Fruit fly (Drosophila melanogaster) whole organism, prepupa: Measurements from ENCODE around the gene CG16965.

Experiments
- Blimp-1 ChIP-seq: fragments of 200-800 bp; sonication (Bioruptor generic); optimal IDR thresholded peaks from 3 replicates; lab custom pipeline; 2017; ENCODE audit warnings: missing biosample characterization, missing genetic modification characterization, mild to moderate bottlenecking, moderate library complexity, missing genetic modification reagents
- CG10669 ChIP-seq: fragments of 200-800 bp; sonication (Bioruptor generic); optimal IDR thresholded peaks from 3 replicates; lab custom pipeline; 2018; ENCODE audit warnings: missing biosample characterization, mild to moderate bottlenecking, missing genetic modification characterization, moderate library complexity
- CG11294 ChIP-seq: fragments of 200-800 bp; sonication (Bioruptor generic); IDR thresholded peaks from 2 replicates; pipeline ENCODE4 v1.3.6; 2022; ENCODE audit warnings: missing biosample characterization, missing genetic modification characterization
- CG11902 ChIP-seq: fragments of 200-800 bp; sonication (Bioruptor generic); optimal IDR thresholded peaks from 3 replicates; lab custom pipeline; 2016; ENCODE audit warnings: missing biosample characterization, missing genetic modification characterization
- CG1621 ChIP-seq: fragments of 200-800 bp; sonication (Bioruptor generic); optimal IDR thresholded peaks from 3 replicates; lab custom pipeline; 2018; ENCODE audit warnings: missing biosample characterization, mild to moderate bottlenecking, missing genetic modification characterization
- CG34406 ChIP-seq: fragments of 200-800 bp; sonication (Bioruptor generic); optimal IDR thresholded peaks from 3 replicates; lab custom pipeline; 2016; ENCODE audit warnings: missing biosample characterization, missing genetic modification characterization
- CG3919 ChIP-seq: fragments of 200-800 bp; sonication (Bioruptor generic); optimal IDR thresholded peaks from 3 replicates; lab custom pipeline; 2016; ENCODE audit warnings: missing biosample characterization, missing genetic modification characterization
- CG4318 ChIP-seq: fragments of 200-800 bp; sonication (Bioruptor generic); optimal IDR thresholded peaks from 3 replicates; lab custom pipeline; 2017; ENCODE audit warnings: missing biosample characterization, mild to moderate bottlenecking, missing genetic modification characterization
- CG6163 ChIP-seq: fragments of 200-800 bp; sonication (Bioruptor generic); IDR thresholded peaks from 3 replicates; pipeline ENCODE4 v1.3.6; 2022; ENCODE audit warnings: missing biosample characterization, missing genetic modification characterization
- CG6276 ChIP-seq: fragments of 200-800 bp; sonication (Bioruptor generic); optimal IDR thresholded peaks from 2 replicates; lab custom pipeline; 2017; ENCODE audit warnings: missing biosample characterization, mild to moderate bottlenecking, missing genetic modification characterization
- CG6792 ChIP-seq: fragments of 200-800 bp; sonication (Bioruptor generic); optimal IDR thresholded peaks from 3 replicates; lab custom pipeline; 2016; ENCODE audit warnings: missing biosample characterization, missing genetic modification characterization
- CG6808 ChIP-seq: fragments of 200-800 bp; sonication (Bioruptor generic); optimal IDR thresholded peaks from 3 replicates; lab custom pipeline; 2017; ENCODE audit warnings: missing biosample characterization, missing genetic modification characterization, mild to moderate bottlenecking, moderate library complexity, missing genetic modification reagents
- CG7368 ChIP-seq: fragments of 200-800 bp; sonication (Bioruptor generic); optimal IDR thresholded peaks from 3 replicates; lab custom pipeline; 2016; ENCODE audit warnings: missing biosample characterization, missing genetic modification characterization
- CG8119 ChIP-seq: fragments of 200-800 bp; sonication (Bioruptor generic); IDR thresholded peaks from 3 replicates; pipeline ENCODE4 v1.3.6; 2022; ENCODE audit warnings: missing biosample characterization, missing genetic modification characterization
- CG9139 ChIP-seq: fragments of 200-800 bp; sonication (Bioruptor generic); optimal IDR thresholded peaks from 3 replicates; lab custom pipeline; 2017; ENCODE audit warnings: missing biosample characterization, mild to moderate bottlenecking, missing genetic modification characterization
- Eip75B ChIP-seq: fragments of 200-800 bp; sonication (Bioruptor generic); optimal IDR thresholded peaks from 3 replicates; lab custom pipeline; 2016; ENCODE audit warnings: missing biosample characterization, missing genetic modification characterization
- Eip78C ChIP-seq: fragments of 200-800 bp; sonication (Bioruptor generic); peaks from one replicate; lab custom pipeline; 2016; ENCODE audit warnings: missing biosample characterization, missing genetic modification characterization
- Eip93F ChIP-seq: fragments of 200-800 bp; sonication (Bioruptor generic); optimal IDR thresholded peaks from 2 replicates; lab custom pipeline; 2016; ENCODE audit warnings: missing biosample characterization, mild to moderate bottlenecking, missing genetic modification characterization
- Ets21C ChIP-seq: fragments of 200-800 bp; sonication (Bioruptor generic); optimal IDR thresholded peaks from 3 replicates; lab custom pipeline; 2016; ENCODE audit warnings: missing biosample characterization, missing genetic modification characterization
- Ets96B ChIP-seq: fragments of 200-800 bp; optimal IDR thresholded peaks from 2 replicates; lab custom pipeline; 2019; ENCODE audit warnings: missing biosample characterization, mild to moderate bottlenecking, missing genetic modification characterization, moderate library complexity
- Gug ChIP-seq: fragments of 200-800 bp; sonication (Bioruptor generic); IDR thresholded peaks from 2 replicates; pipeline ENCODE4 v1.3.6; 2022; ENCODE audit warnings: missing biosample characterization, missing genetic modification characterization
- Hr38 ChIP-seq: sonication (Bioruptor generic); optimal IDR thresholded peaks from 2 replicates; lab custom pipeline; 2016; ENCODE audit warnings: missing biosample characterization, missing genetic modification characterization
- Hr39 ChIP-seq: fragments of 200-800 bp; sonication (Bioruptor generic); optimal IDR thresholded peaks from 2 replicates; lab custom pipeline; 2016; ENCODE audit warnings: missing biosample characterization, missing genetic modification characterization
- Hr4 ChIP-seq: fragments of 200-800 bp; sonication (Bioruptor generic); optimal IDR thresholded peaks from 3 replicates; lab custom pipeline; 2016; ENCODE audit warnings: missing biosample characterization, missing genetic modification characterization
- Lpt ChIP-seq: fragments of 200-800 bp; sonication (Bioruptor generic); optimal IDR thresholded peaks from 3 replicates; lab custom pipeline; 2016; ENCODE audit warnings: missing biosample characterization, missing genetic modification characterization
- Met ChIP-seq: fragments of 200-800 bp; sonication (Bioruptor generic); optimal IDR thresholded peaks from 3 replicates; lab custom pipeline; 2016; ENCODE audit warnings: missing biosample characterization, missing genetic modification characterization
- OdsH ChIP-seq: fragments of 200-800 bp; sonication (Bioruptor generic); optimal IDR thresholded peaks from 3 replicates; lab custom pipeline; 2016; ENCODE audit warnings: missing biosample characterization, missing genetic modification characterization
- Smox ChIP-seq: fragments of 200-800 bp; sonication (Bioruptor generic); optimal IDR thresholded peaks from 3 replicates; lab custom pipeline; 2016; ENCODE audit warnings: missing biosample characterization, missing genetic modification characterization
- Sox102F ChIP-seq: fragments of 200-800 bp; sonication (Bioruptor generic); optimal IDR thresholded peaks from 2 replicates; lab custom pipeline; 2016; ENCODE audit warnings: missing biosample characterization, mild to moderate bottlenecking, missing genetic modification characterization
- Sox14 ChIP-seq: fragments of 200-800 bp; sonication (Bioruptor generic); optimal IDR thresholded peaks from 3 replicates; lab custom pipeline; 2016; ENCODE audit warnings: missing biosample characterization, missing genetic modification characterization
- Sox15 ChIP-seq: fragments of 200-800 bp; sonication (Bioruptor generic); optimal IDR thresholded peaks from 3 replicates; lab custom pipeline; 2016; ENCODE audit warnings: missing biosample characterization, missing genetic modification characterization
- achi ChIP-seq: fragments of 200-800 bp; sonication (Bioruptor generic); optimal IDR thresholded peaks from 3 replicates; lab custom pipeline; 2016; ENCODE audit warnings: missing biosample characterization, missing genetic modification characterization
- cyc ChIP-seq: fragments of 200-800 bp; sonication (Bioruptor generic); optimal IDR thresholded peaks from 3 replicates; lab custom pipeline; 2016; ENCODE audit warnings: missing biosample characterization, missing genetic modification characterization
- dsx ChIP-seq: fragments of 200-800 bp; optimal IDR thresholded peaks from 3 replicates; lab custom pipeline; 2019; ENCODE audit warnings: missing biosample characterization, mild to moderate bottlenecking, missing genetic modification characterization, moderate library complexity; ENCODE audit not compliant: poor library complexity, severe bottlenecking
- esn ChIP-seq: fragments of 200-800 bp; sonication (Bioruptor generic); optimal IDR thresholded peaks from 2 replicates; lab custom pipeline; 2016; ENCODE audit warnings: missing biosample characterization, mild to moderate bottlenecking, missing genetic modification characterization, moderate library complexity
- fd59A ChIP-seq: fragments of 200-800 bp; sonication (Bioruptor generic); optimal IDR thresholded peaks from 2 replicates; lab custom pipeline; 2017; ENCODE audit warnings: missing biosample characterization, mild to moderate bottlenecking, missing genetic modification characterization, missing genetic modification reagents
- fd85E ChIP-seq: fragments of 200-800 bp; sonication (Bioruptor generic); optimal IDR thresholded peaks from 3 replicates; lab custom pipeline; 2016; ENCODE audit warnings: missing biosample characterization, missing genetic modification characterization
- fkh ChIP-seq: fragments of 200-800 bp; sonication (Bioruptor generic); optimal IDR thresholded peaks from 3 replicates; lab custom pipeline; 2017; ENCODE audit warnings: missing biosample characterization, mild to moderate bottlenecking, missing genetic modification characterization, moderate library complexity
- lz ChIP-seq: fragments of 200-800 bp; sonication (Bioruptor generic); optimal IDR thresholded peaks from 3 replicates; lab custom pipeline; 2016; ENCODE audit warnings: missing biosample characterization, missing genetic modification characterization
- net ChIP-seq: fragments of 200-800 bp; sonication (Bioruptor generic); optimal IDR thresholded peaks from 3 replicates; lab custom pipeline; 2016; ENCODE audit warnings: missing biosample characterization, missing genetic modification characterization
- salr ChIP-seq, 2 experiments: fragments of 200-800 bp; sonication (Bioruptor generic); optimal IDR thresholded peaks; 3 replicates each; lab custom pipeline; 2016 to 2018; ENCODE audit warnings: missing biosample characterization in 2 of 2, missing genetic modification characterization in 2 of 2, mild to moderate bottlenecking in 1 of 2
- spab ChIP-seq: fragments of 200-800 bp; sonication (Bioruptor generic); optimal IDR thresholded peaks from 2 replicates; lab custom pipeline; 2017; ENCODE audit warnings: missing biosample characterization, mild to moderate bottlenecking, missing genetic modification characterization, missing genetic modification reagents
- svp ChIP-seq: fragments of 200-800 bp; sonication (Bioruptor generic); peaks from one replicate; lab custom pipeline; 2016; ENCODE audit warnings: missing biosample characterization, missing genetic modification characterization
- vri ChIP-seq: fragments of 200-800 bp; sonication (Bioruptor generic); optimal IDR thresholded peaks from 3 replicates; lab custom pipeline; 2016; ENCODE audit warnings: missing biosample characterization, mild to moderate bottlenecking, missing genetic modification characterization

CG16965 gene

dm6 chr2L:11989729-11990128 lies 8.3 kb downstream of the CG16965 start, which contains the start of the genes zuc and dgt2:
TSS of gene zuc (minus strand) at chr2L:11989882.
TSS of gene dgt2 (plus strand) at chr2L:11989936.
- TF ChIP-seq cyc (GFP tag; lab: Kevin White, UChicago), result no peak
- TF ChIP-seq CG4318 (GFP tag; lab: Kevin White, UChicago), result no peak
- no peak for TF ChIP-seq CG6808 (GFP tag; lab: Kevin White, UChicago)
- no peak for TF ChIP-seq svp (GFP tag; lab: Kevin White, UChicago)
- TF ChIP-seq, all 60 proteins: peak for 0

DNA sequence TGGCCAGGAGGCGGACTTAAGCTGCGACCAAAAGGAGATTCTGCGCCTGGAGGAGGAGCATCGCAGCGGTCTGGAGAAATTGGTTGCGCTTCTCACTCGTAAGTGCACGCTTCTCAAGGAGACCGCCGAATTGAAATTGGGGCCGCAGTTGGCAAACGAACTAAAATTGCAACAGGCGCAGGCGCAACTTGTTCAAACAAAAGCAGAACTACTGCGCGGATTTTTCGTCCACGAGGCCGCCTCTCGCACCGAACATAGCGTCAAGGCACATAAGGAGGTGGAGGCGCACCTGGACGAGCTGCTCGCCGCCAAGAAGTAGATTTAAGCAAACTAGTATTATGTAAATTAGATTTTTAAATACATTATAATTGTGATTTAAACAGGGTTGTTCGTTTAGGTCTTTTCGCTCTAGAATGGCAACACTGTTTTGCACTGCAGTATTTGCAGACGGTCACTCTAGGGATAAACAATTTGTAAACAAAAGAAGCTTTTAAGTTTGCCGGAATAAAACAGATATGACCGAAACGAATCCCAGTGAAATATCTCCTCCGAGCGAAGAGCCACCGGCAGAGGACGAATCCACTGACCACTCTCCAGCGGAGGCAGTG lies 9.2 kb downstream of the CG16965 start, which contains the start of gene escl:
Gene escl, plus strand, starts transcription at position 470 of the 608 bp plus-strand sequence.
- no peak for TF ChIP-seq Hr38
- no peak for TF ChIP-seq Ets21C (GFP tag; lab: Kevin White, UChicago)
- peak; percentile 66 for TF ChIP-seq Sox14
- no peak for TF ChIP-seq Sox15 (GFP tag; lab: Kevin White, UChicago)
- TF ChIP-seq CG4318 (GFP tag; lab: Kevin White, UChicago), result no peak
- no peak for TF ChIP-seq Hr4 (GFP tag; lab: Kevin White, UChicago)
- no peak for TF ChIP-seq Eip78C (GFP tag; lab: Kevin White, UChicago)
- TF ChIP-seq CG6792 (GFP tag; lab: Kevin White, UChicago), result no peak
- TF ChIP-seq Eip93F (GFP tag; lab: Kevin White, UChicago), result no peak
- no peak for TF ChIP-seq CG11294 (GFP tag; lab: Robert Waterston, UW)
- TF ChIP-seq CG1621 (tag; lab: Kevin White, UChicago), result peak; percentile 18
- TF ChIP-seq CG11902 (GFP tag; lab: Kevin White, UChicago), result no peak
- no peak for TF ChIP-seq CG9139 (GFP tag; lab: Kevin White, UChicago)
- no peak for TF ChIP-seq salr (GFP tag; optimal IDR thresholded peaks at IDR 0.05; lab: Kevin White, UChicago)
- no peak for TF ChIP-seq Blimp-1 (GFP tag; lab: Kevin White, UChicago)
- TF ChIP-seq dsx, result peak; percentile 5
- TF ChIP-seq fd85E, result no peak
- TF ChIP-seq CG8119 (GFP tag; lab: Robert Waterston, UW), result no peak
- no peak for TF ChIP-seq CG3919 (GFP tag; lab: Kevin White, UChicago)
- TF ChIP-seq svp (GFP tag; lab: Kevin White, UChicago), result no peak
- no peak for TF ChIP-seq CG6276 (GFP tag; lab: Kevin White, UChicago)
- no peak for TF ChIP-seq Met
- no peak for TF ChIP-seq vri
- TF ChIP-seq fkh, result peak; percentile 78
- no peak for TF ChIP-seq lz (GFP tag; lab: Kevin White, UChicago)
- TF ChIP-seq spab, result no peak
- no peak for TF ChIP-seq CG34406 (GFP tag; lab: Kevin White, UChicago)
- no peak for TF ChIP-seq Gug (GFP tag; lab: Robert Waterston, UW)
- no peak for TF ChIP-seq Ets96B (tag; lab: Kevin White, UChicago)
- no peak for TF ChIP-seq CG10669 (GFP tag; lab: Kevin White, UChicago)
- no peak for TF ChIP-seq CG6163
- TF ChIP-seq achi (GFP tag; lab: Kevin White, UChicago), result no peak
- no peak for TF ChIP-seq net (GFP tag; lab: Kevin White, UChicago)
- TF ChIP-seq Lpt, result no peak
- no peak for TF ChIP-seq Sox102F (GFP tag; lab: Kevin White, UChicago)
- peak; percentile 3 for TF ChIP-seq esn (GFP tag; lab: Kevin White, UChicago)
- no peak for TF ChIP-seq Smox (GFP tag; lab: Kevin White, UChicago)
- no peak for TF ChIP-seq CG7368 (GFP tag; lab: Kevin White, UChicago)
- no peak for TF ChIP-seq Eip75B (GFP tag; lab: Kevin White, UChicago)
- TF ChIP-seq fd59A, result no peak
- no peak for TF ChIP-seq Hr39 (GFP tag; lab: Kevin White, UChicago)
- TF ChIP-seq OdsH, result no peak
